Worm (Caenorhabditis elegans) whole organism, L2 larva: Measurements from ENCODE around the gene T20G5.13.

ENCODE experiments used
- C34F6.9 ChIP-seq: fragments of 150-350 bp; optimal IDR thresholded peaks from 2 replicates; lab custom pipeline; 2014; ENCODE audit warnings: missing biosample characterization, missing genetic modification characterization
- F13H6.1 ChIP-seq: sonication (generic microtip); optimal IDR thresholded peaks from 2 replicates; lab custom pipeline; 2016; ENCODE audit warnings: missing genetic modification characterization, missing compliant biosample characterization
- R02D3.7 ChIP-seq: fragments of 150-350 bp; optimal IDR thresholded peaks from 2 replicates; lab custom pipeline; 2014; ENCODE audit warnings: missing biosample characterization, missing genetic modification characterization
- Y55F3AM.14 ChIP-seq: fragments of 200-800 bp; sonication (Bioruptor generic); optimal IDR thresholded peaks from 2 replicates; lab custom pipeline; 2018; ENCODE audit warnings: mild to moderate bottlenecking, missing genetic modification characterization, missing compliant biosample characterization
- ZK546.5 ChIP-seq: sonication (generic microtip); optimal IDR thresholded peaks from 2 replicates; lab custom pipeline; 2017; ENCODE audit warnings: missing biosample characterization, missing genetic modification characterization
- alr-1 ChIP-seq: fragments of 150-350 bp; optimal IDR thresholded peaks from 2 replicates; lab custom pipeline; 2014; ENCODE audit warnings: missing biosample characterization, missing genetic modification characterization
- aly-2 ChIP-seq: fragments of 150-350 bp; optimal IDR thresholded peaks from 2 replicates; lab custom pipeline; 2014; ENCODE audit warnings: missing biosample characterization, missing genetic modification characterization
- ama-1 ChIP-seq: fragments of 150-350 bp; optimal IDR thresholded peaks from 2 replicates; lab custom pipeline; 2018; ENCODE audit warnings: inconsistent platforms
- blmp-1 ChIP-seq: sonication (generic microtip); optimal IDR thresholded peaks from 2 replicates; lab custom pipeline; 2017; ENCODE audit warnings: missing genetic modification characterization, mild to moderate bottlenecking, missing compliant biosample characterization, antibody characterized with exemption, moderate library complexity; ENCODE audit not compliant: insufficient read depth
- ceh-16 ChIP-seq: fragments of 150-350 bp; optimal IDR thresholded peaks from 2 replicates; lab custom pipeline; 2014; ENCODE audit warnings: missing biosample characterization, missing genetic modification characterization
- ceh-82 ChIP-seq: fragments of 150-350 bp; optimal IDR thresholded peaks from 2 replicates; lab custom pipeline; 2014; ENCODE audit warnings: missing biosample characterization, missing genetic modification characterization
- crh-2 ChIP-seq: sonication (generic microtip); optimal IDR thresholded peaks from 2 replicates; lab custom pipeline; 2017; ENCODE audit warnings: missing biosample characterization, missing genetic modification characterization
- dmd-4 ChIP-seq: sonication (generic microtip); optimal IDR thresholded peaks from 2 replicates; lab custom pipeline; 2017; ENCODE audit warnings: missing biosample characterization, missing genetic modification characterization
- egl-27 ChIP-seq: sonication (generic microtip); optimal IDR thresholded peaks from 3 replicates; lab custom pipeline; 2017; ENCODE audit warnings: missing biosample characterization, missing genetic modification reagents, missing genetic modification characterization
- elt-1 ChIP-seq: fragments of 150-350 bp; optimal IDR thresholded peaks from 2 replicates; lab custom pipeline; 2014; ENCODE audit warnings: missing biosample characterization, missing genetic modification characterization
- elt-3 ChIP-seq: sonication (generic microtip); optimal IDR thresholded peaks from 2 replicates; lab custom pipeline; 2017; ENCODE audit warnings: missing biosample characterization, missing genetic modification characterization
- fos-1 ChIP-seq: fragments of 150-350 bp; optimal IDR thresholded peaks from 2 replicates; lab custom pipeline; 2014; ENCODE audit warnings: missing biosample characterization, missing genetic modification characterization
- gmeb-1 ChIP-seq: fragments of 150-350 bp; optimal IDR thresholded peaks from 2 replicates; lab custom pipeline; 2014; ENCODE audit warnings: missing biosample characterization, missing genetic modification characterization
- lin-11 ChIP-seq: fragments of 150-350 bp; sonication (generic microtip); optimal IDR thresholded peaks from 2 replicates; lab custom pipeline; 2014; ENCODE audit warnings: missing biosample characterization, missing genetic modification characterization, inconsistent platforms, mixed read lengths
- lin-13 ChIP-seq: fragments of 150-350 bp; optimal IDR thresholded peaks from 2 replicates; lab custom pipeline; 2014; ENCODE audit warnings: missing biosample characterization, missing genetic modification reagents, missing genetic modification characterization
- lin-39 ChIP-seq: fragments of 150-350 bp; optimal IDR thresholded peaks from 2 replicates; lab custom pipeline; 2014; ENCODE audit warnings: missing biosample characterization, missing genetic modification reagents, missing genetic modification characterization
- lsy-2 ChIP-seq, 2 experiments: fragments of 150-350 bp in 1 of 2; sonication (generic microtip) in 1 of 2; optimal IDR thresholded peaks; 2 replicates each; lab custom pipeline; 2014 to 2017; ENCODE audit warnings: missing biosample characterization in 2 of 2, missing genetic modification characterization in 2 of 2
- mab-5 ChIP-seq: fragments of 150-350 bp; optimal IDR thresholded peaks from 2 replicates; lab custom pipeline; 2014; ENCODE audit warnings: missing biosample characterization, missing genetic modification characterization
- mbf-1 ChIP-seq: sonication (generic microtip); optimal IDR thresholded peaks from 2 replicates; lab custom pipeline; 2017; ENCODE audit warnings: missing biosample characterization, missing genetic modification characterization
- mdl-1 ChIP-seq, 2 experiments: fragments of 150-350 bp in 1 of 2; sonication (generic microtip) in 1 of 2; optimal IDR thresholded peaks; 2 replicates each; lab custom pipeline; 2017; ENCODE audit warnings: missing biosample characterization in 2 of 2, missing genetic modification characterization in 2 of 2
- nhr-10 ChIP-seq: sonication (generic microtip); optimal IDR thresholded peaks from 2 replicates; lab custom pipeline; 2017; ENCODE audit warnings: missing biosample characterization, missing genetic modification characterization
- nhr-11 ChIP-seq: fragments of 150-350 bp; optimal IDR thresholded peaks from 2 replicates; lab custom pipeline; 2014; ENCODE audit warnings: missing biosample characterization, missing genetic modification characterization
- nhr-12 ChIP-seq: fragments of 150-350 bp; optimal IDR thresholded peaks from 2 replicates; lab custom pipeline; 2014; ENCODE audit warnings: missing biosample characterization, missing genetic modification characterization
- nhr-129 ChIP-seq: fragments of 150-350 bp; optimal IDR thresholded peaks from 2 replicates; lab custom pipeline; 2014; ENCODE audit warnings: missing biosample characterization, missing genetic modification characterization
- nhr-21 ChIP-seq: fragments of 150-350 bp; optimal IDR thresholded peaks from 2 replicates; lab custom pipeline; 2014; ENCODE audit warnings: missing biosample characterization, missing genetic modification characterization
- nhr-23 ChIP-seq: fragments of 150-350 bp; optimal IDR thresholded peaks from 2 replicates; lab custom pipeline; 2014; ENCODE audit warnings: missing biosample characterization, missing genetic modification reagents, missing genetic modification characterization
- nhr-237 ChIP-seq: fragments of 150-350 bp; optimal IDR thresholded peaks from 2 replicates; lab custom pipeline; 2014; ENCODE audit warnings: missing biosample characterization, missing genetic modification characterization
- nhr-25 ChIP-seq: fragments of 150-350 bp; sonication (generic microtip); optimal IDR thresholded peaks from 3 replicates; lab custom pipeline; 2014; ENCODE audit warnings: missing biosample characterization, missing genetic modification characterization
- nhr-6 ChIP-seq: fragments of 150-350 bp; optimal IDR thresholded peaks from 2 replicates; lab custom pipeline; 2014; ENCODE audit warnings: missing biosample characterization, missing genetic modification characterization
- nhr-77 ChIP-seq: fragments of 150-350 bp; optimal IDR thresholded peaks from 2 replicates; lab custom pipeline; 2014; ENCODE audit warnings: missing biosample characterization, missing genetic modification characterization
- peb-1 ChIP-seq: fragments of 150-350 bp; optimal IDR thresholded peaks from 2 replicates; lab custom pipeline; 2014; ENCODE audit warnings: missing biosample characterization, missing genetic modification characterization
- sem-4 ChIP-seq: fragments of 150-350 bp; optimal IDR thresholded peaks from 2 replicates; lab custom pipeline; 2014; ENCODE audit warnings: missing biosample characterization, missing genetic modification reagents, missing genetic modification characterization
- skn-1 ChIP-seq: sonication (generic microtip); optimal IDR thresholded peaks from 2 replicates; lab custom pipeline; 2017; ENCODE audit warnings: missing biosample characterization, missing genetic modification characterization
- sma-3 ChIP-seq: sonication (generic microtip); optimal IDR thresholded peaks from 2 replicates; lab custom pipeline; 2016; ENCODE audit warnings: missing genetic modification reagents, missing genetic modification characterization, missing compliant biosample characterization
- sma-9 ChIP-seq, 2 experiments: fragments of 150-350 bp in 1 of 2; sonication (generic microtip) in 1 of 2; optimal IDR thresholded peaks; 2 replicates each; lab custom pipeline; 2014 to 2016; ENCODE audit warnings: missing genetic modification characterization in 2 of 2, mild to moderate bottlenecking in 1 of 2, missing biosample characterization in 1 of 2, missing compliant biosample characterization in 1 of 2, missing genetic modification reagents in 1 of 2, moderate library complexity in 1 of 2
- snpc-4 ChIP-seq: fragments of 150-350 bp; optimal IDR thresholded peaks from 2 replicates; lab custom pipeline; 2014; ENCODE audit warnings: missing biosample characterization, missing genetic modification characterization
- unc-39 ChIP-seq: fragments of 150-350 bp; optimal IDR thresholded peaks from 2 replicates; lab custom pipeline; 2014; ENCODE audit warnings: missing biosample characterization, missing genetic modification characterization
- unc-55 ChIP-seq: fragments of 150-350 bp; sonication (generic microtip); optimal IDR thresholded peaks from 3 replicates; lab custom pipeline; 2014; ENCODE audit warnings: missing biosample characterization, missing genetic modification reagents, missing genetic modification characterization
- unc-62 ChIP-seq: fragments of 150-350 bp; optimal IDR thresholded peaks from 2 replicates; lab custom pipeline; 2014; ENCODE audit warnings: missing biosample characterization, missing genetic modification reagents, missing genetic modification characterization
- zag-1 ChIP-seq: fragments of 150-350 bp; optimal IDR thresholded peaks from 2 replicates; lab custom pipeline; 2014; ENCODE audit warnings: missing biosample characterization, missing genetic modification characterization
- ztf-1 ChIP-seq: fragments of 200-800 bp; sonication (Bioruptor generic); conservative IDR thresholded peaks from 2 replicates; pipeline ENCODE4 v1.3.6; 2022; ENCODE audit warnings: missing genetic modification characterization, missing compliant biosample characterization
- ztf-11 ChIP-seq: sonication (generic microtip); optimal IDR thresholded peaks from 2 replicates; lab custom pipeline; 2017; ENCODE audit warnings: missing biosample characterization, missing genetic modification characterization
- ztf-4 ChIP-seq: fragments of 150-350 bp; optimal IDR thresholded peaks from 2 replicates; lab custom pipeline; 2014; ENCODE audit warnings: missing biosample characterization, missing genetic modification characterization

T20G5.13 gene

DNA sequence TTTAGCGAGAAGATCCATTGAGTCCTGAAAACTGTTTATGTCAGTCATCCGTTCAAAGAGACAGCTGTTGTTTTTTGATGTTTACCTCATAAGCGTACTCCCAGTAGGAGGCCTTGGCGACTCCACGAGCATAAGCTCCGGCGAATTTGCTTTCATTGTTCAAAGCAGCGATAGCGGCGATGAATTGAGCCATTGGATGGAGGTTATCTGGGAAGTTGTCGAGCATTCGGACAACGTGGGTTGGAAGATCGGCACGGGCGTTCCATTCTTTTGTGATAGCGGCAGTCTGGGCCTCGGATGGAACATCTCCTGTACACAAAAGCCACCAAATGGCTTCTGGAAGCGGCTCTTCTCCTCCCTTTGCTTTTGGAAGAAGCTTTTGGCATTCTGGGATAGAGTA, 14.7 kb upstream of the T20G5.13 start:
- TF ChIP-seq mbf-1 (tag; lab: Kevin White, UChicago): no peak
- no peak for TF ChIP-seq ztf-11
- no peak for TF ChIP-seq crh-2 (tag; lab: Kevin White, UChicago)
- TF ChIP-seq nhr-11 (tag; lab: Kevin White, UChicago): no peak
- no peak for TF ChIP-seq mdl-1 (tag; optimal IDR thresholded peaks at IDR 0.05; lab: Kevin White, UChicago)
- TF ChIP-seq lin-13 (GFP tag; lab: Kevin White, UChicago): no peak
- TF ChIP-seq ztf-4 (tag; lab: Kevin White, UChicago): no peak
- TF ChIP-seq zag-1 (tag; lab: Kevin White, UChicago): no peak
- TF ChIP-seq nhr-237 (tag; lab: Kevin White, UChicago): no peak
- TF ChIP-seq unc-55: no peak
- TF ChIP-seq lin-39 (tag; lab: Kevin White, UChicago): no peak
- TF ChIP-seq R02D3.7 (tag; lab: Kevin White, UChicago): no peak
- TF ChIP-seq F13H6.1: no peak
- TF ChIP-seq sem-4 (tag; lab: Kevin White, UChicago): no peak
- no peak for TF ChIP-seq lin-11
- no peak for TF ChIP-seq alr-1 (tag; lab: Kevin White, UChicago)
- TF ChIP-seq sma-3 (GFP tag; lab: Kevin White, UChicago): no peak
- no peak for TF ChIP-seq dmd-4 (tag; lab: Kevin White, UChicago)
- no peak for TF ChIP-seq peb-1 (tag; lab: Kevin White, UChicago)
- TF ChIP-seq lsy-2 (tag; optimal IDR thresholded peaks at IDR 0.05; lab: Kevin White, UChicago): no peak

DNA sequence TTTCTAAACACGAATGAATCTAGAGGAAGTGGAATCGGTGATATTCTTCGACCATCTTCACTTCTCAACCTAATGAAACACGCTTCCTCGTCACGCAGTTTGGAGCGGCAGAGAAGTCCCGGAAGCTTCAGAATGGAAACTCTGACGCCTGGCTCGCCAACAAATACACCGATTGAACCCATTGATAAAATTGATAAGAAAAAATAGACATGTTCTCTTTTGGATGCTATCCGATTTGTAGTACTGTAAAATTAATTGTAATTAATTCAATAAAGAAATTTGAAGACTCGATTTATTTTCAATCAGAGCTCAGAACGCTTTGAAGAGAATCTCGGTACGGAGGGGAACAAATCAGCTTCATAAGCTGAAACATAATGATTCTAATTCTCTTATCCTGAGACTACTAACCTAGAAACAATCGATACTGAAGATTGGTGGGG, 13.4 kb upstream of the T20G5.13 start:
- TF ChIP-seq nhr-77 (no peak), Y55F3AM.14 (GFP tag; lab: Kevin White, UChicago) (peak; percentile 41), sma-3 (GFP tag; lab: Kevin White, UChicago) (peak; percentile 75), mbf-1 (tag; lab: Kevin White, UChicago) (no peak), gmeb-1 (tag; lab: Kevin White, UChicago) (peak; percentile 32), skn-1 (tag; lab: Kevin White, UChicago) (no peak), nhr-10 (tag; lab: Kevin White, UChicago) (no peak), nhr-129 (tag; lab: Kevin White, UChicago) (peak; percentile 6), ztf-1 (GFP tag; lab: Robert Waterston, UW) (no peak), nhr-237 (tag; lab: Kevin White, UChicago) (no peak), mdl-1 (tag; optimal IDR thresholded peaks at IDR 0.05; lab: Kevin White, UChicago) (no peak), mab-5 (no peak), nhr-6 (tag; lab: Kevin White, UChicago) (peak; percentile 13), snpc-4 (tag; lab: Kevin White, UChicago) (no peak), sma-9 (GFP tag; optimal IDR thresholded peaks at IDR 0.05; lab: Kevin White, UChicago) (peak; percentile 8), sma-9 (tag; optimal IDR thresholded peaks at IDR 0.05; lab: Kevin White, UChicago) (no peak), unc-39 (no peak), unc-62 (GFP tag; lab: Kevin White, UChicago) (no peak), R02D3.7 (tag; lab: Kevin White, UChicago) (no peak), lsy-2 (tag; optimal IDR thresholded peaks at IDR 0.05; lab: Kevin White, UChicago) (peak in 1 of 2 experiments; percentile 80), blmp-1 (peak; percentile 45), fos-1 (tag; lab: Kevin White, UChicago) (no peak), nhr-23 (tag; lab: Kevin White, UChicago) (no peak), zag-1 (tag; lab: Kevin White, UChicago) (no peak), nhr-25 (tag; lab: Kevin White, UChicago) (peak; percentile 59), lin-13 (GFP tag; lab: Kevin White, UChicago) (peak; percentile 58), elt-1 (tag; lab: Kevin White, UChicago) (no peak), unc-55 (no peak), ZK546.5 (tag; lab: Kevin White, UChicago) (no peak), C34F6.9 (no peak), ztf-4 (tag; lab: Kevin White, UChicago) (peak; percentile 85), egl-27 (no peak), sem-4 (tag; lab: Kevin White, UChicago) (peak; percentile 58), ceh-82 (tag; lab: Kevin White, UChicago) (no peak), dmd-4 (tag; lab: Kevin White, UChicago) (no peak), F13H6.1 (peak; percentile 71), elt-3 (tag; lab: Kevin White, UChicago) (no peak), lin-39 (tag; lab: Kevin White, UChicago) (no peak), lin-11 (no peak), aly-2 (no peak), nhr-11 (tag; lab: Kevin White, UChicago) (no peak), ama-1 (lab: Kevin White, UChicago) (peak; percentile 89), alr-1 (tag; lab: Kevin White, UChicago) (no peak), peb-1 (tag; lab: Kevin White, UChicago) (no peak), nhr-12 (tag; lab: Kevin White, UChicago) (no peak), nhr-21 (tag; lab: Kevin White, UChicago) (no peak), ceh-16 (tag; lab: Kevin White, UChicago) (no peak), crh-2 (tag; lab: Kevin White, UChicago) (peak; percentile 85), ztf-11 (no peak)
